Worm (Caenorhabditis elegans): Measurements from ENCODE around the gene srj-57.

DNA sequence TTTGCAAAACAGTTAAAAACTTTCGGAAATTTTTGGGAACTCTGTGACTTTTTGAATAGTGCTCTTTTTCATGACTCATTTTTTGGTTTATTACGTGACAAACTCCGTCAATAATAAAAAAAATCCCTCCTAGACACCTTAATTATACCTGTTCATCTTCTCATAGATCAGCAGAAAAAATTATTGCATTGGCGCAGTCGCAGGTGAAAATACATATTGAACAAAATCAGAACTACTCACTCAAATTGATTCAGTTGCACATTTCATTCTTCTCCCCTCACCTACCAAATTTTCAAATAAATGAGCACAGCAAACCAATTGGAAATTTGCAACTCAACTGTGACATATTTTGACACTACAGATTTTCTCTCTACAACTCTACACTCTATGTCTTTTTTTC is 37.6 kb upstream of the srj-57 start, which contains the start of gene srh-127:
- TF ChIP-seq nhr-77 (tag; optimal IDR thresholded peaks at IDR 0.05) = no peak
- no peak for TF ChIP-seq mdt-29 (GFP tag; IDR thresholded peaks at IDR 0.05)
- no peak for TF ChIP-seq vab-7 (GFP tag; IDR thresholded peaks at IDR 0.05)
- no peak for TF ChIP-seq ceh-62 (tag; optimal IDR thresholded peaks at IDR 0.05)
- no peak for TF ChIP-seq Y75B8A.6 (GFP tag; IDR thresholded peaks at IDR 0.05)
- TF ChIP-seq lin-13 (GFP tag; optimal IDR thresholded peaks at IDR 0.05) = no peak
- no peak for TF ChIP-seq attf-4 (tag; optimal IDR thresholded peaks at IDR 0.05)
- no peak for TF ChIP-seq skn-1 (tag; optimal IDR thresholded peaks at IDR 0.05)

Data from whole organism, L4 larva.